Fruit fly (Drosophila melanogaster) whole organism, embryonic: ENCODE measurements around the gene CG12206.

Experiments
- Antp ChIP-seq: fragments of 200-800 bp; sonication (Bioruptor generic); optimal IDR thresholded peaks from 3 replicates; lab custom pipeline; 2016; ENCODE audit warnings: missing biosample characterization, missing genetic modification characterization
- Atf-2 ChIP-seq: fragments of 200-800 bp; sonication (Bioruptor generic); optimal IDR thresholded peaks from 2 replicates; lab custom pipeline; 2016; ENCODE audit warnings: missing biosample characterization, missing genetic modification characterization
- Atf6 ChIP-seq: fragments of 200-800 bp; sonication (Bioruptor generic); IDR thresholded peaks from 2 replicates; pipeline ENCODE4 v1.3.6; 2022; ENCODE audit warnings: missing biosample characterization, missing genetic modification characterization
- CG10431 ChIP-seq: fragments of 200-800 bp; sonication (Bioruptor generic); optimal IDR thresholded peaks from 3 replicates; lab custom pipeline; 2018; ENCODE audit warnings: missing biosample characterization, mild to moderate bottlenecking, missing genetic modification characterization
- CG10979 ChIP-seq: fragments of 200-800 bp; sonication (Bioruptor generic); optimal IDR thresholded peaks from 2 replicates; lab custom pipeline; 2018; ENCODE audit warnings: missing biosample characterization, mild to moderate bottlenecking, missing genetic modification characterization, moderate library complexity
- CG11085 ChIP-seq: fragments of 200-800 bp; sonication (Bioruptor generic); IDR thresholded peaks from 2 replicates; pipeline ENCODE4 v1.3.6; 2022; ENCODE audit warnings: missing biosample characterization, missing genetic modification characterization
- CG11093 ChIP-seq: fragments of 200-800 bp; sonication (Bioruptor generic); IDR thresholded peaks from 3 replicates; pipeline ENCODE4 v1.3.6; 2022; ENCODE audit warnings: missing biosample characterization, missing genetic modification characterization
- CG11504 ChIP-seq: fragments of 200-800 bp; sonication (Bioruptor generic); optimal IDR thresholded peaks from 3 replicates; lab custom pipeline; 2019; ENCODE audit warnings: missing biosample characterization, mild to moderate bottlenecking, missing genetic modification characterization, moderate library complexity
- CG11696 ChIP-seq: fragments of 200-800 bp; sonication (Bioruptor generic); IDR thresholded peaks from 2 replicates; pipeline ENCODE4 v1.3.6; 2022; ENCODE audit warnings: missing biosample characterization, missing genetic modification characterization
- CG12391 ChIP-seq: fragments of 200-800 bp; sonication (Bioruptor generic); optimal IDR thresholded peaks from 3 replicates; lab custom pipeline; 2018; ENCODE audit warnings: missing biosample characterization, mild to moderate bottlenecking, missing genetic modification characterization, moderate library complexity
- CG16813 ChIP-seq: fragments of 200-800 bp; sonication (Bioruptor generic); IDR thresholded peaks from 3 replicates; pipeline ENCODE4 v1.3.6; 2022; ENCODE audit warnings: missing biosample characterization, missing genetic modification characterization; ENCODE audit not compliant: partially characterized antibody
- CG1832 ChIP-seq: fragments of 200-800 bp; sonication (Bioruptor generic); optimal IDR thresholded peaks from 2 replicates; lab custom pipeline; 2017; ENCODE audit warnings: missing biosample characterization, mild to moderate bottlenecking, missing genetic modification characterization, inconsistent platforms
- CG18476 ChIP-seq: fragments of 200-800 bp; sonication (Bioruptor generic); optimal IDR thresholded peaks from 2 replicates; lab custom pipeline; 2016; ENCODE audit warnings: missing biosample characterization, mild to moderate bottlenecking, missing genetic modification characterization
- CG18764 ChIP-seq: fragments of 200-800 bp; sonication (Bioruptor generic); optimal IDR thresholded peaks from 3 replicates; lab custom pipeline; 2016; ENCODE audit warnings: missing biosample characterization, missing genetic modification characterization
- CG3726 ChIP-seq: fragments of 200-800 bp; sonication (Bioruptor generic); IDR thresholded peaks from 3 replicates; pipeline ENCODE4, ENCODE4 v1.3.6; 2022; ENCODE audit warnings: missing biosample characterization, missing genetic modification characterization
- CG4707 ChIP-seq: fragments of 200-800 bp; sonication (Bioruptor generic); optimal IDR thresholded peaks from 2 replicates; lab custom pipeline; 2018; ENCODE audit warnings: missing biosample characterization, mild to moderate bottlenecking, missing genetic modification characterization, moderate library complexity
- CG4820 ChIP-seq: fragments of 200-800 bp; sonication (Bioruptor generic); optimal IDR thresholded peaks from 3 replicates; lab custom pipeline; 2016; ENCODE audit warnings: missing biosample characterization, missing genetic modification characterization
- CG4854 ChIP-seq: fragments of 200-800 bp; sonication (Bioruptor generic); optimal IDR thresholded peaks from 2 replicates; lab custom pipeline; 2016; ENCODE audit warnings: missing biosample characterization, missing genetic modification characterization, inconsistent platforms
- CG5180 ChIP-seq: fragments of 200-800 bp; sonication (Bioruptor generic); optimal IDR thresholded peaks from 3 replicates; lab custom pipeline; 2017; ENCODE audit warnings: missing biosample characterization, missing genetic modification characterization, mild to moderate bottlenecking, moderate library complexity, missing genetic modification reagents
- CG6254 ChIP-seq: fragments of 200-800 bp; sonication (Bioruptor generic); optimal IDR thresholded peaks from 3 replicates; lab custom pipeline; 2017; ENCODE audit warnings: mild to moderate bottlenecking, missing biosample characterization, missing genetic modification reagents, missing genetic modification characterization
- CG9215 ChIP-seq: fragments of 200-800 bp; sonication (Bioruptor generic); IDR thresholded peaks from 2 replicates; pipeline ENCODE4 v1.3.6; 2022; ENCODE audit warnings: missing biosample characterization, missing genetic modification characterization
- CG9437 ChIP-seq: fragments of 200-800 bp; sonication (Bioruptor generic); optimal IDR thresholded peaks from 2 replicates; lab custom pipeline; 2018; ENCODE audit warnings: missing biosample characterization, mild to moderate bottlenecking, missing genetic modification characterization
- D19B ChIP-seq: fragments of 200-800 bp; sonication (Bioruptor generic); optimal IDR thresholded peaks from 2 replicates; lab custom pipeline; 2017; ENCODE audit warnings: missing biosample characterization, mild to moderate bottlenecking, missing genetic modification characterization
- Dref ChIP-seq: fragments of 200-800 bp; sonication (Bioruptor generic); IDR thresholded peaks from 2 replicates; pipeline ENCODE4 v1.3.6; 2022; ENCODE audit warnings: missing biosample characterization, missing genetic modification characterization
- E2f2 ChIP-seq: fragments of 200-800 bp; sonication (Bioruptor generic); IDR thresholded peaks from 2 replicates; pipeline ENCODE4 v1.3.6; 2022; ENCODE audit warnings: missing biosample characterization, missing genetic modification characterization
- Fer3 ChIP-seq: fragments of 200-800 bp; sonication (Bioruptor generic); optimal IDR thresholded peaks from 2 replicates; lab custom pipeline; 2018; ENCODE audit warnings: missing biosample characterization, mild to moderate bottlenecking, missing genetic modification characterization, moderate library complexity
- HLH54F ChIP-seq: fragments of 200-800 bp; sonication (Bioruptor generic); optimal IDR thresholded peaks from 3 replicates; lab custom pipeline; 2016; ENCODE audit warnings: missing biosample characterization, missing genetic modification characterization
- Hmr ChIP-seq: fragments of 200-800 bp; sonication (Bioruptor generic); optimal IDR thresholded peaks from 3 replicates; lab custom pipeline; 2017; ENCODE audit warnings: mild to moderate bottlenecking, missing biosample characterization, missing genetic modification reagents, missing genetic modification characterization
- Lim3 ChIP-seq: fragments of 200-800 bp; sonication (Bioruptor generic); IDR thresholded peaks from 2 replicates; pipeline ENCODE4 v1.3.6; 2022; ENCODE audit warnings: missing biosample characterization, missing genetic modification characterization
- Mrtf ChIP-seq: fragments of 200-800 bp; sonication (Bioruptor generic); IDR thresholded peaks from 3 replicates; pipeline ENCODE4 v1.3.6; 2022; ENCODE audit warnings: missing biosample characterization, missing genetic modification characterization
- Sin3A ChIP-seq: fragments of >200 bp; optimal IDR thresholded peaks from 2 replicates; lab custom pipeline; 2018
- ac ChIP-seq: fragments of 200-800 bp; sonication (Bioruptor generic); optimal IDR thresholded peaks from 3 replicates; lab custom pipeline; 2017; ENCODE audit warnings: missing biosample characterization, mild to moderate bottlenecking, missing genetic modification characterization
- al ChIP-seq: fragments of 200-800 bp; sonication (Bioruptor generic); IDR thresholded peaks from 2 replicates; pipeline ENCODE4 v1.3.6; 2022; ENCODE audit warnings: missing biosample characterization, missing genetic modification characterization
- aop ChIP-seq: fragments of 200-800 bp; sonication (Bioruptor generic); IDR thresholded peaks from 2 replicates; pipeline ENCODE4 v1.3.6; 2022; ENCODE audit warnings: missing biosample characterization, missing genetic modification characterization
- bowl ChIP-seq: fragments of 200-800 bp; sonication (Bioruptor generic); IDR thresholded peaks from 2 replicates; pipeline ENCODE4 v1.3.6; 2022; ENCODE audit warnings: missing biosample characterization, missing genetic modification characterization
- crol ChIP-seq: fragments of 200-800 bp; sonication (Bioruptor generic); IDR thresholded peaks from 2 replicates; pipeline ENCODE4 v1.3.6; 2022; ENCODE audit warnings: missing biosample characterization, missing genetic modification characterization
- cwo ChIP-seq: fragments of 200-800 bp; sonication (Bioruptor generic); optimal IDR thresholded peaks from 3 replicates; lab custom pipeline; 2017; ENCODE audit warnings: missing biosample characterization, missing genetic modification characterization, mild to moderate bottlenecking, moderate library complexity, missing genetic modification reagents
- gro ChIP-seq: fragments of 200-800 bp; sonication (Bioruptor generic); optimal IDR thresholded peaks from 2 replicates; lab custom pipeline; 2016; ENCODE audit warnings: missing biosample characterization, missing genetic modification characterization
- h ChIP-seq: fragments of >200 bp; optimal IDR thresholded peaks from 2 replicates; lab custom pipeline; 2017
- lilli ChIP-seq: fragments of 200-800 bp; sonication (Bioruptor generic); optimal IDR thresholded peaks from 3 replicates; lab custom pipeline; 2016; ENCODE audit warnings: missing biosample characterization, missing genetic modification characterization
- onecut ChIP-seq: fragments of 200-800 bp; sonication (Bioruptor generic); IDR thresholded peaks from 2 replicates; pipeline ENCODE4 v1.3.6; 2022; ENCODE audit warnings: missing biosample characterization, missing genetic modification characterization
- psq ChIP-seq: fragments of 200-800 bp; sonication (Bioruptor generic); optimal IDR thresholded peaks from 2 replicates; lab custom pipeline; 2017; ENCODE audit warnings: missing biosample characterization, missing genetic modification characterization
- run ChIP-seq: fragments of 200-800 bp; sonication (Bioruptor generic); optimal IDR thresholded peaks from 3 replicates; lab custom pipeline; 2018; ENCODE audit warnings: missing biosample characterization, mild to moderate bottlenecking, missing genetic modification characterization
- scrt ChIP-seq: fragments of 200-800 bp; sonication (Bioruptor generic); optimal IDR thresholded peaks from 2 replicates; lab custom pipeline; 2018; ENCODE audit warnings: missing biosample characterization, mild to moderate bottlenecking, missing genetic modification characterization, moderate library complexity
- unpg ChIP-seq: fragments of 200-800 bp; sonication (Bioruptor generic); optimal IDR thresholded peaks from 3 replicates; lab custom pipeline; 2018; ENCODE audit warnings: missing biosample characterization, mild to moderate bottlenecking, missing genetic modification characterization, moderate library complexity
- vfl ChIP-seq: fragments of 200-800 bp; sonication (Bioruptor generic); optimal IDR thresholded peaks from 2 replicates; lab custom pipeline; 2016; ENCODE audit warnings: missing biosample characterization, missing genetic modification characterization
- wor ChIP-seq: fragments of 200-800 bp; sonication (Bioruptor generic); IDR thresholded peaks from 2 replicates; pipeline ENCODE4 v1.3.6; 2022; ENCODE audit warnings: missing biosample characterization, missing genetic modification characterization
- zf30C ChIP-seq: fragments of 200-800 bp; sonication (Bioruptor generic); optimal IDR thresholded peaks from 3 replicates; lab custom pipeline; 2018; ENCODE audit warnings: missing biosample characterization, mild to moderate bottlenecking, missing genetic modification characterization
- zfh1 ChIP-seq: fragments of 200-800 bp; sonication (Bioruptor generic); IDR thresholded peaks from 3 replicates; pipeline ENCODE4 v1.3.6; 2022; ENCODE audit warnings: missing biosample characterization, missing genetic modification characterization

The CG12206 gene

DNA sequence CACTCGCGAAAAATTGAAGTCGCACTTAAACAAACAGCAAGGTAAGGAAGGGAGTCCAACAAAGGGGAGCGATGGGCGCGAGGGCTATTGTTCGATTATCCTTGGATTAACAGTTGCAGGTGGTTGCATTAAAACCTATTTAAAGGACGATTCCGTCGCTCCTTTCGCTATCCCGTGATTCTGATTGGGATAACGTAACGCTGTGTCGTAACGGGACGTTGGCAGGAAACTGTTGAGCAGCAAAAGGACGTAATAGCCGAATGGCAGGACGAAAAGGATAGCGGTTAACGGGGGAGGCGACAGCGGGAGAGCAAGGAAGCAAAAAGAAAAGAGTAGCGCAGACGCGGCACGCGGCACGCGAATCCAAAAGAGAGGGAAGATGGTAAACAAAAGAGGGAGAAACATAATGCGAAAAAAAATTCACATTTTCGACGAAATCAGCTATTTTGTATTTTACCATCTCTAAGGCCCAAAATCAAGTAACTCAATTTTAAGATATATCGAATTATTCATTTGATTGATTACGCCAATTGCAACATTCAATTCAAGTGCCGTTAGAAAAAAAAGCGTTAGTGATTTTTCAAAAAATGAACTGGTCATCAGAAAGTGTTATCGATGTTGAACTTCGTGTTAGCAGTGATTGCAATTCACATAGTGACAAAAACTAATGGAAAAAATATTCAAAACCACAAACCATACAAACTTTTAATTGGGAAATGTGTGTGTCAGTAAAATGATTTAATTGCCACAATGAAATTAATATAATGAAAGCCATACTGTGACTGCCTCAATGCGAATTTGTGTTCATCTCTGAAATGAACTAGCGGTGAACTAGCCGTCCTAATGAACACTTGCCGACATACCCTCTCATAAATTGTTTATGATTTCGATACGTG, 8.0 kb upstream of the CG12206 start, which contains the start of the genes CG10804 and CG10802 (continued):
- TF ChIP-seq CG16813 (peak; percentile 77), scrt (GFP tag; lab: Kevin White, UChicago) (no peak), zfh1 (peak; percentile 90), CG10979 (tag; lab: Kevin White, UChicago) (peak; percentile 49), E2f2 (GFP tag; lab: Robert Waterston, UW) (peak; percentile 71), CG4707 (GFP tag; lab: Kevin White, UChicago) (no peak), CG18476 (GFP tag; lab: Kevin White, UChicago) (peak; percentile 49), Mrtf (GFP tag; lab: Robert Waterston, UW) (peak; percentile 70), CG11504 (tag; lab: Kevin White, UChicago) (no peak), run (no peak), CG4854 (GFP tag; lab: Kevin White, UChicago) (peak; percentile 50), wor (peak; percentile 57), bowl (0 out of 2 replicates have a peak, but pooled peaks have one; percentile 20), lilli (GFP tag; lab: Kevin White, UChicago) (peak; percentile 90), CG9437 (peak; percentile 95), Antp (peak; percentile 85), h (lab: Kevin White, UChicago) (no peak), unpg (peak; percentile 70), vfl (GFP tag; lab: Kevin White, UChicago) (peak; percentile 69), gro (GFP tag; lab: Kevin White, UChicago) (peak; percentile 70), Dref (GFP tag; lab: Robert Waterston, UW) (peak; percentile 62), Sin3A (lab: Kevin White, UChicago) (peak; percentile 34), al (GFP tag; lab: Robert Waterston, UW) (peak; percentile 85), crol (GFP tag; lab: Robert Waterston, UW) (0 out of 2 replicates have a peak, but pooled peaks have one; percentile 18), CG6254 (GFP tag; lab: Kevin White, UChicago) (no peak), HLH54F (GFP tag; lab: Kevin White, UChicago) (peak; percentile 86), CG11696 (GFP tag; lab: Robert Waterston, UW) (peak; percentile 24; the same call in 1 of the 2 replicates), CG4820 (GFP tag; lab: Kevin White, UChicago) (peak; percentile 68), Atf-2 (GFP tag; lab: Kevin White, UChicago) (peak; percentile 75), zf30C (GFP tag; lab: Kevin White, UChicago) (no peak), CG9215 (peak; percentile 88), CG18764 (GFP tag; lab: Kevin White, UChicago) (peak; percentile 70), CG1832 (GFP tag; lab: Kevin White, UChicago) (peak; percentile 29), CG11085 (GFP tag; lab: Robert Waterston, UW) (peak; percentile 83), Fer3 (tag; lab: Kevin White, UChicago) (no peak), CG3726 (GFP tag; lab: Robert Waterston, UW) (0 out of 3 replicates have a peak, but pooled peaks have one; percentile 64), CG12391 (tag; lab: Kevin White, UChicago) (peak; percentile 85), aop (GFP tag; lab: Robert Waterston, UW) (no peak), CG11093 (GFP tag; lab: Robert Waterston, UW) (peak; percentile 80), onecut (GFP tag; lab: Robert Waterston, UW) (peak; percentile 24; the same call in 1 of the 2 replicates), Lim3 (GFP tag; lab: Robert Waterston, UW) (0 out of 2 replicates have a peak, but pooled peaks have one; percentile 42), cwo (GFP tag; lab: Kevin White, UChicago) (peak; percentile 24), CG5180 (GFP tag; lab: Kevin White, UChicago) (no peak), Hmr (no peak), psq (GFP tag; lab: Kevin White, UChicago) (peak; percentile 26), CG10431 (GFP tag; lab: Kevin White, UChicago) (no peak), Atf6 (peak; percentile 81), D19B (GFP tag; lab: Kevin White, UChicago) (peak; percentile 60), ac (GFP tag; lab: Kevin White, UChicago) (no peak)
